Worm (Caenorhabditis elegans) whole organism, young adult: ENCODE measurements around the gene wago-4.

Experiments used
- B0035.1 ChIP-seq: sonication (generic microtip); optimal IDR thresholded peaks from 2 replicates; lab custom pipeline; 2016; ENCODE audit warnings: missing genetic modification characterization, mild to moderate bottlenecking, missing compliant biosample characterization, missing genotype, missing genetic modification reagents
- B0261.1 ChIP-seq: sonication (generic microtip); optimal IDR thresholded peaks from 2 replicates; lab custom pipeline; 2016; ENCODE audit warnings: mild to moderate bottlenecking, missing genetic modification characterization, moderate library complexity, missing compliant biosample characterization
- C06A6.2 ChIP-seq: fragments of 200-800 bp; sonication (Bioruptor generic); conservative IDR thresholded peaks from 2 replicates; pipeline ENCODE4 v1.3.6; 2022; ENCODE audit warnings: missing genetic modification characterization, missing compliant biosample characterization
- D2030.7 ChIP-seq: fragments of 200-800 bp; sonication (Bioruptor generic); IDR thresholded peaks from 2 replicates; pipeline ENCODE4 v1.3.6; 2022; ENCODE audit warnings: missing genetic modification reagents, missing genetic modification characterization, missing compliant biosample characterization
- F22D6.2 ChIP-seq: sonication (generic microtip); optimal IDR thresholded peaks from 2 replicates; lab custom pipeline; 2016; ENCODE audit warnings: mild to moderate bottlenecking, missing genetic modification characterization, missing compliant biosample characterization
- F23B12.7 ChIP-seq: sonication (generic microtip); optimal IDR thresholded peaks from 2 replicates; lab custom pipeline; 2017; ENCODE audit warnings: missing genetic modification characterization, mild to moderate bottlenecking, missing compliant biosample characterization, antibody characterized with exemption, moderate library complexity; ENCODE audit not compliant: insufficient read depth
- F55B11.4 ChIP-seq: sonication (generic microtip); optimal IDR thresholded peaks from 2 replicates; lab custom pipeline; 2016; ENCODE audit warnings: missing compliant biosample characterization, missing genetic modification characterization, borderline replicate concordance; ENCODE audit not compliant: insufficient read depth
- F57A8.1 ChIP-seq: fragments of 200-800 bp; sonication (Bioruptor generic); optimal IDR thresholded peaks from 2 replicates; lab custom pipeline; 2018; ENCODE audit warnings: mild to moderate bottlenecking, missing genetic modification characterization, moderate library complexity, missing compliant biosample characterization
- K12H6.12 ChIP-seq: fragments of 200-800 bp; sonication (Bioruptor generic); optimal IDR thresholded peaks from 2 replicates; lab custom pipeline; 2018; ENCODE audit warnings: mild to moderate bottlenecking, missing genetic modification characterization, missing compliant biosample characterization
- Y79H2A.3 ChIP-seq: fragments of 200-800 bp; sonication (Bioruptor generic); conservative IDR thresholded peaks from 2 replicates; pipeline ENCODE4 v1.3.6; 2022; ENCODE audit warnings: missing genetic modification reagents, missing genetic modification characterization, missing compliant biosample characterization
- akir-1 ChIP-seq: fragments of 200-800 bp; sonication (Bioruptor generic); optimal IDR thresholded peaks from 2 replicates; lab custom pipeline; 2018; ENCODE audit warnings: mild to moderate bottlenecking, missing genetic modification characterization, moderate library complexity, missing compliant biosample characterization
- aptf-2 ChIP-seq: fragments of 200-800 bp; sonication (Bioruptor generic); conservative IDR thresholded peaks from 2 replicates; pipeline ENCODE4 v1.3.6; 2022; ENCODE audit warnings: missing genetic modification reagents, missing genetic modification characterization, missing compliant biosample characterization
- atf-7 ChIP-seq: sonication (generic microtip); optimal IDR thresholded peaks from 2 replicates; lab custom pipeline; 2017; ENCODE audit warnings: mild to moderate bottlenecking, missing genetic modification characterization, missing compliant biosample characterization
- athp-1 ChIP-seq: sonication (generic microtip); optimal IDR thresholded peaks from 2 replicates; lab custom pipeline; 2017; ENCODE audit warnings: mild to moderate bottlenecking, missing genetic modification characterization, missing compliant biosample characterization
- attf-6 ChIP-seq: fragments of 200-800 bp; sonication (Bioruptor generic); IDR thresholded peaks from 2 replicates; pipeline ENCODE4 v1.3.6; 2022; ENCODE audit warnings: missing genetic modification reagents, missing genetic modification characterization, missing compliant biosample characterization
- bed-1 ChIP-seq: fragments of 200-800 bp; sonication (Bioruptor generic); IDR thresholded peaks from 2 replicates; pipeline ENCODE4 v1.3.6; 2022; ENCODE audit warnings: missing genetic modification reagents, missing genetic modification characterization, missing compliant biosample characterization
- ccch-3 ChIP-seq: fragments of 200-800 bp; sonication (Bioruptor generic); optimal IDR thresholded peaks from 2 replicates; lab custom pipeline; 2018; ENCODE audit warnings: mild to moderate bottlenecking, missing genetic modification characterization, missing compliant biosample characterization
- cebp-2 ChIP-seq: fragments of 200-800 bp; sonication (Bioruptor generic); IDR thresholded peaks from 2 replicates; pipeline ENCODE4 v1.3.6; 2022; ENCODE audit warnings: missing genetic modification characterization, missing compliant biosample characterization
- ceh-27 ChIP-seq: fragments of 200-800 bp; sonication (Bioruptor generic); optimal IDR thresholded peaks from 2 replicates; lab custom pipeline; 2018; ENCODE audit warnings: mild to moderate bottlenecking, missing genetic modification characterization, moderate library complexity, missing compliant biosample characterization
- ceh-58 ChIP-seq: fragments of 200-800 bp; sonication (Bioruptor generic); IDR thresholded peaks from 2 replicates; pipeline ENCODE4 v1.3.6; 2022; ENCODE audit warnings: missing genetic modification characterization, missing compliant biosample characterization
- chd-7 ChIP-seq: sonication (generic microtip); optimal IDR thresholded peaks from 2 replicates; lab custom pipeline; 2016; ENCODE audit warnings: mild to moderate bottlenecking, missing genetic modification characterization, moderate library complexity, missing compliant biosample characterization
- dox-1 ChIP-seq: fragments of 200-800 bp; sonication (Bioruptor generic); IDR thresholded peaks from 2 replicates; pipeline ENCODE4 v1.3.6; 2022; ENCODE audit warnings: missing genetic modification reagents, missing genetic modification characterization, missing compliant biosample characterization
- dpl-1 ChIP-seq: fragments of 150-350 bp; optimal IDR thresholded peaks from 2 replicates; lab custom pipeline; 2014; ENCODE audit warnings: missing biosample characterization, missing genetic modification reagents, missing genetic modification characterization
- egl-18 ChIP-seq: fragments of 200-800 bp; sonication (Bioruptor generic); IDR thresholded peaks from 2 replicates; pipeline ENCODE4 v1.3.6; 2022; ENCODE audit warnings: missing genetic modification reagents, missing genetic modification characterization, missing compliant biosample characterization
- egl-44 ChIP-seq: fragments of 200-800 bp; sonication (Bioruptor generic); IDR thresholded peaks from 2 replicates; pipeline ENCODE4 v1.3.6; 2022; ENCODE audit warnings: missing genetic modification reagents, missing genetic modification characterization, missing compliant biosample characterization
- ekl-4 ChIP-seq: fragments of 200-800 bp; sonication (Bioruptor generic); IDR thresholded peaks from 2 replicates; pipeline ENCODE4 v1.3.6; 2022; ENCODE audit warnings: missing genetic modification reagents, missing genetic modification characterization, missing compliant biosample characterization
- ets-4 ChIP-seq: fragments of 200-800 bp; sonication (Bioruptor generic); optimal IDR thresholded peaks from 2 replicates; lab custom pipeline; 2018; ENCODE audit warnings: mild to moderate bottlenecking, missing genetic modification characterization, missing compliant biosample characterization
- hmg-20 ChIP-seq: fragments of 200-800 bp; sonication (Bioruptor generic); IDR thresholded peaks from 2 replicates; pipeline ENCODE4 v1.3.6; 2022; ENCODE audit warnings: missing genetic modification reagents, missing genetic modification characterization, missing compliant biosample characterization
- let-526 ChIP-seq: fragments of 200-800 bp; sonication (Bioruptor generic); IDR thresholded peaks from 2 replicates; pipeline ENCODE4 v1.3.6; 2022; ENCODE audit warnings: missing genetic modification reagents, missing genetic modification characterization, missing compliant biosample characterization
- lir-1 ChIP-seq: fragments of 200-800 bp; sonication (Bioruptor generic); conservative IDR thresholded peaks from 2 replicates; pipeline ENCODE4 v1.3.6; 2022; ENCODE audit warnings: missing genetic modification reagents, missing genetic modification characterization, missing compliant biosample characterization
- lsl-1 ChIP-seq: fragments of 200-800 bp; sonication (Bioruptor generic); optimal IDR thresholded peaks from 2 replicates; lab custom pipeline; 2018; ENCODE audit warnings: mild to moderate bottlenecking, missing genetic modification characterization, moderate library complexity, missing compliant biosample characterization
- madf-10 ChIP-seq: sonication (generic microtip); optimal IDR thresholded peaks from 2 replicates; lab custom pipeline; 2016; ENCODE audit warnings: mild to moderate bottlenecking, missing genetic modification characterization, missing compliant biosample characterization
- madf-6 ChIP-seq: fragments of 200-800 bp; sonication (Bioruptor generic); IDR thresholded peaks from 2 replicates; pipeline ENCODE4 v1.3.6; 2022; ENCODE audit warnings: missing genetic modification reagents, missing genetic modification characterization, missing compliant biosample characterization
- madf-8 ChIP-seq: fragments of 200-800 bp; sonication (Bioruptor generic); conservative IDR thresholded peaks from 2 replicates; pipeline ENCODE4 v1.3.6; 2022; ENCODE audit warnings: missing genetic modification reagents, missing genetic modification characterization, missing compliant biosample characterization
- mcd-1 ChIP-seq: fragments of 200-800 bp; sonication (Bioruptor generic); IDR thresholded peaks from 2 replicates; pipeline ENCODE4 v1.3.6; 2022; ENCODE audit warnings: missing genetic modification reagents, missing genetic modification characterization, missing compliant biosample characterization
- nfya-2 ChIP-seq: fragments of 200-800 bp; sonication (Bioruptor generic); IDR thresholded peaks from 2 replicates; pipeline ENCODE4 v1.3.6; 2022; ENCODE audit warnings: missing genetic modification reagents, missing genetic modification characterization, missing compliant biosample characterization
- nfyb-1 ChIP-seq: fragments of 200-800 bp; sonication (Bioruptor generic); IDR thresholded peaks from 2 replicates; pipeline ENCODE4 v1.3.6; 2022; ENCODE audit warnings: missing genetic modification reagents, missing genetic modification characterization, missing compliant biosample characterization
- nhr-179 ChIP-seq: sonication (generic microtip); optimal IDR thresholded peaks from 2 replicates; lab custom pipeline; 2016; ENCODE audit warnings: mild to moderate bottlenecking, missing genetic modification characterization, missing compliant biosample characterization
- nhr-27 ChIP-seq: fragments of 200-800 bp; sonication (Bioruptor generic); optimal IDR thresholded peaks from 2 replicates; lab custom pipeline; 2018; ENCODE audit warnings: mild to moderate bottlenecking, missing genetic modification characterization, moderate library complexity, missing compliant biosample characterization
- nhr-80 ChIP-seq: sonication (generic microtip); optimal IDR thresholded peaks from 2 replicates; lab custom pipeline; 2016; ENCODE audit warnings: missing genetic modification characterization, missing compliant biosample characterization
- sdz-38 ChIP-seq: sonication (generic microtip); optimal IDR thresholded peaks from 2 replicates; lab custom pipeline; 2016; ENCODE audit warnings: missing genotype, missing genetic modification characterization, missing compliant biosample characterization
- snpc-1.1 ChIP-seq: sonication (generic microtip); optimal IDR thresholded peaks from 2 replicates; lab custom pipeline; 2017; ENCODE audit warnings: missing genetic modification characterization, mild to moderate bottlenecking, missing compliant biosample characterization, antibody characterized with exemption, moderate library complexity, missing genotype, missing genetic modification reagents; ENCODE audit not compliant: insufficient read depth
- snpc-4 ChIP-seq, 5 experiments: fragments of 150-350 bp in 1 of 5; sonication (generic microtip) in 4 of 5; optimal IDR thresholded peaks; 2 replicates each; lab custom pipeline; 2014 to 2018; ENCODE audit warnings: missing genetic modification characterization in 5 of 5, missing biosample characterization in 3 of 5, antibody characterized with exemption in 2 of 5, mild to moderate bottlenecking in 2 of 5, missing compliant biosample characterization in 2 of 5, missing genotype in 2 of 5, moderate library complexity in 2 of 5, missing genetic modification reagents in 1 of 5
- tbp1 ChIP-seq: fragments of 200-800 bp; sonication (Bioruptor generic); optimal IDR thresholded peaks from 2 replicates; lab custom pipeline; 2018; ENCODE audit warnings: mild to moderate bottlenecking, missing genetic modification characterization, missing compliant biosample characterization
- tbx-9 ChIP-seq: sonication (generic microtip); optimal IDR thresholded peaks from 2 replicates; lab custom pipeline; 2016; ENCODE audit warnings: borderline replicate concordance, missing genetic modification characterization, inconsistent platforms, missing compliant biosample characterization
- ztf-18 ChIP-seq: sonication (generic microtip); optimal IDR thresholded peaks from 2 replicates; lab custom pipeline; 2016; ENCODE audit warnings: missing genotype, mild to moderate bottlenecking, missing genetic modification characterization, missing compliant biosample characterization
- ztf-25 ChIP-seq: fragments of 200-800 bp; sonication (Bioruptor generic); IDR thresholded peaks from 2 replicates; pipeline ENCODE4 v1.3.6; 2022; ENCODE audit warnings: missing genetic modification reagents, missing genetic modification characterization, missing compliant biosample characterization
- ztf-26 ChIP-seq: sonication (generic microtip); optimal IDR thresholded peaks from 2 replicates; lab custom pipeline; 2017; ENCODE audit warnings: missing genetic modification characterization, missing compliant biosample characterization
- ztf-28 ChIP-seq: fragments of 200-800 bp; sonication (Bioruptor generic); IDR thresholded peaks from 2 replicates; pipeline ENCODE4 v1.3.6; 2022; ENCODE audit warnings: missing genetic modification reagents, missing genetic modification characterization, missing compliant biosample characterization

The wago-4 gene

ce11 chrII:12878697-12879096, 40.7 kb upstream of the wago-4 start (continued):
- TF ChIP-seq aptf-2 (no peak), F23B12.7 (tag; lab: Kevin White, UChicago) (peak; percentile 54), ztf-28 (no peak), F55B11.4 (tag; lab: Kevin White, UChicago) (no peak), lir-1 (GFP tag; lab: Robert Waterston, UW) (no peak), ztf-25 (GFP tag; lab: Robert Waterston, UW) (no peak), D2030.7 (GFP tag; lab: Robert Waterston, UW) (no peak), chd-7 (peak; percentile 60), nhr-27 (tag; lab: Kevin White, UChicago) (no peak), sdz-38 (no peak), snpc-1.1 (tag; lab: Kevin White, UChicago) (no peak), K12H6.12 (tag; lab: Kevin White, UChicago) (peak; percentile 15), egl-18 (GFP tag; lab: Robert Waterston, UW) (no peak), ceh-27 (GFP tag; lab: Kevin White, UChicago) (peak; percentile 19), madf-10 (tag; lab: Kevin White, UChicago) (peak; percentile 67), attf-6 (GFP tag; lab: Robert Waterston, UW) (no peak), akir-1 (no peak), egl-44 (GFP tag; lab: Robert Waterston, UW) (no peak), atf-7 (tag; lab: Kevin White, UChicago) (peak; percentile 45), ztf-18 (tag; lab: Kevin White, UChicago) (no peak), ceh-58 (GFP tag; lab: Robert Waterston, UW) (no peak), bed-1 (GFP tag; lab: Robert Waterston, UW) (no peak), tbx-9 (tag; lab: Kevin White, UChicago) (no peak), athp-1 (tag; lab: Kevin White, UChicago) (no peak), mcd-1 (GFP tag; lab: Robert Waterston, UW) (0 out of 2 replicates have a peak, but pooled peaks have one; percentile 22), let-526 (GFP tag; lab: Robert Waterston, UW) (no peak), dox-1 (GFP tag; lab: Robert Waterston, UW) (no peak), B0035.1 (tag; lab: Kevin White, UChicago) (no peak), nhr-179 (tag; lab: Kevin White, UChicago) (no peak), nhr-80 (tag; lab: Kevin White, UChicago) (peak; percentile 94), F57A8.1 (no peak), lsl-1 (GFP tag; lab: Kevin White, UChicago) (no peak), nfyb-1 (GFP tag; lab: Robert Waterston, UW) (no peak), hmg-20 (GFP tag; lab: Robert Waterston, UW) (no peak), nfya-2 (no peak), madf-8 (GFP tag; lab: Robert Waterston, UW) (no peak), ets-4 (peak; percentile 50), ztf-26 (tag; lab: Kevin White, UChicago) (peak; percentile 23), snpc-4 (GFP tag; optimal IDR thresholded peaks at IDR 0.05; lab: Kevin White, UChicago) (no peak), snpc-4 (tag; optimal IDR thresholded peaks at IDR 0.05; lab: Kevin White, UChicago) (peak in 3 of 4 experiments; percentile 8 to 50 (median 17)), dpl-1 (no peak), cebp-2 (GFP tag; lab: Robert Waterston, UW) (no peak), ccch-3 (GFP tag; lab: Kevin White, UChicago) (no peak), C06A6.2 (GFP tag; lab: Robert Waterston, UW) (no peak), Y79H2A.3 (GFP tag; lab: Robert Waterston, UW) (no peak), tbp1 (GFP tag; lab: Kevin White, UChicago) (peak; percentile 62), B0261.1 (tag; lab: Kevin White, UChicago) (no peak), ekl-4 (GFP tag; lab: Robert Waterston, UW) (no peak), F22D6.2 (tag; lab: Kevin White, UChicago) (no peak), madf-6 (GFP tag; lab: Robert Waterston, UW) (0 out of 2 replicates have a peak, but pooled peaks have one; percentile 19)
